Worm (Caenorhabditis elegans) whole organism, L3 larva: ENCODE data around the gene R09H3.3.

ENCODE experiments used
- elt-3 ChIP-seq, 3 experiments: fragments of 150-350 bp in 1 of 3; sonication (generic microtip) in 2 of 3; optimal IDR thresholded peaks; 2 replicates in 2 of 3; 4 replicates in 1 of 3; lab custom pipeline; 2014 to 2017; ENCODE audit warnings: missing biosample characterization in 3 of 3, missing genetic modification characterization in 3 of 3
- eor-1 ChIP-seq, 2 experiments: fragments of 150-350 bp; optimal IDR thresholded peaks; 2 replicates each; lab custom pipeline; 2014 to 2018; ENCODE audit warnings: missing biosample characterization in 2 of 2, missing genetic modification characterization in 2 of 2
- fos-1 ChIP-seq: fragments of 150-350 bp; optimal IDR thresholded peaks from 2 replicates; lab custom pipeline; 2014; ENCODE audit warnings: missing biosample characterization, missing genetic modification characterization
- hmg-11 ChIP-seq: sonication (generic microtip); optimal IDR thresholded peaks from 2 replicates; lab custom pipeline; 2016; ENCODE audit warnings: missing genetic modification characterization, missing compliant biosample characterization
- nhr-11 ChIP-seq: fragments of 150-350 bp; optimal IDR thresholded peaks from 2 replicates; lab custom pipeline; 2014; ENCODE audit warnings: missing biosample characterization, missing genetic modification characterization
- nhr-12 ChIP-seq: fragments of 150-350 bp; optimal IDR thresholded peaks from 2 replicates; lab custom pipeline; 2014; ENCODE audit warnings: missing biosample characterization, missing genetic modification characterization
- nhr-23 ChIP-seq: fragments of 150-350 bp; optimal IDR thresholded peaks from 2 replicates; lab custom pipeline; 2014; ENCODE audit warnings: missing biosample characterization, missing genetic modification reagents, missing genetic modification characterization
- nhr-237 ChIP-seq: fragments of 150-350 bp; optimal IDR thresholded peaks from 2 replicates; lab custom pipeline; 2014; ENCODE audit warnings: missing biosample characterization, missing genetic modification characterization
- nhr-25 ChIP-seq: sonication (generic microtip); optimal IDR thresholded peaks from 2 replicates; lab custom pipeline; 2017; ENCODE audit warnings: missing biosample characterization, missing genetic modification characterization
- nhr-43 ChIP-seq: sonication (generic microtip); optimal IDR thresholded peaks from 2 replicates; lab custom pipeline; 2016; ENCODE audit warnings: mild to moderate bottlenecking, missing genetic modification characterization, missing compliant biosample characterization; ENCODE audit not compliant: poor library complexity, severe bottlenecking
- nhr-76 ChIP-seq: fragments of 150-350 bp; sonication (generic microtip); optimal IDR thresholded peaks from 5 replicates; lab custom pipeline; 2014; ENCODE audit warnings: missing biosample characterization, missing genetic modification characterization
- pqm-1 ChIP-seq: fragments of 150-350 bp; optimal IDR thresholded peaks from 2 replicates; lab custom pipeline; 2017; ENCODE audit warnings: missing biosample characterization, missing genetic modification characterization, inconsistent platforms
- skn-1 ChIP-seq: fragments of 150-350 bp; optimal IDR thresholded peaks from 2 replicates; lab custom pipeline; 2014; ENCODE audit warnings: missing biosample characterization, missing genetic modification characterization
- ztf-11 ChIP-seq: fragments of 150-350 bp; optimal IDR thresholded peaks from 2 replicates; lab custom pipeline; 2014; ENCODE audit warnings: missing biosample characterization, missing genetic modification characterization

DNA sequence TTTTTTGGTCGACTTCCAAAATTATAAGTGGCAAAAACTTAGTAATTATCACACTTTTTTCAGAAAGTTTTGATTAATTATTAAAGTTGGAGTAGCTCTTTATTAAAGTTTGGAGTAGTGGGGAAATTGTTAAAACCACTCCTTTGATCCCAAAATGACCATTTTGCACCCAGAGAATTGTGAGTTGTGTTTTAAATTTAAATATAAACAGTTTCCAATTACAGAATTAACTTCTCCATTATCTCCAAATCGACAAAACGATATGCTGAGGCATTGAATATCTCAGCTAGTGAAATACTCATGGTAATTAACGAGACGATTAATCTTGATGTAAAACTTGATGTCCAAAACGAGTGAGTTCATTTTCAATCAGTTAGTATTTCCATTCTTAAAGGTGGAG is 40.8 kb downstream of the R09H3.3 start, which contains the start of gene fbxb-58:
- no peak for TF ChIP-seq nhr-12
- TF ChIP-seq nhr-23 (tag; lab: Kevin White, UChicago): no peak
- TF ChIP-seq nhr-11 (tag; lab: Kevin White, UChicago): no peak
- no peak for TF ChIP-seq pqm-1 (tag; lab: Kevin White, UChicago)
- TF ChIP-seq nhr-43 (tag; lab: Kevin White, UChicago): no peak
- no peak for TF ChIP-seq ztf-11
- no peak for TF ChIP-seq nhr-237 (tag; lab: Kevin White, UChicago)
- TF ChIP-seq skn-1 (tag; lab: Kevin White, UChicago): no peak
- no peak for TF ChIP-seq nhr-76 (tag; lab: Kevin White, UChicago)
- no peak for TF ChIP-seq fos-1
- TF ChIP-seq hmg-11 (tag; lab: Kevin White, UChicago): no peak
- no peak for TF ChIP-seq eor-1 (tag; optimal IDR thresholded peaks at IDR 0.05; lab: Kevin White, UChicago)
- TF ChIP-seq nhr-25: no peak
- TF ChIP-seq elt-3 (tag; optimal IDR thresholded peaks at IDR 0.05; lab: Kevin White, UChicago): no peak
